Fruit fly (Drosophila melanogaster): ENCODE data around the gene rdgB.

rdgB gene

dm6 chrX:13739411-13739888 is 23.1 kb upstream of the rdgB start, which contains the start of gene CG11151 (continued):
- TF ChIP-seq CG17359 (tag; optimal IDR thresholded peaks at IDR 0.05) (peak; percentile 98), disco-r (GFP tag; optimal IDR thresholded peaks at IDR 0.05) (peak; percentile 96), Xrp1 (GFP tag; IDR thresholded peaks at IDR 0.05) (peak; percentile 97), hkb (optimal IDR thresholded peaks at IDR 0.05) (no peak), hkb (GFP tag; IDR thresholded peaks at IDR 0.05) (peak; percentile 97), Optix (GFP tag; IDR thresholded peaks at IDR 0.05) (peak; percentile 91), CG17802 (tag; optimal IDR thresholded peaks at IDR 0.05) (peak; percentile 84), Lhr (GFP tag; optimal IDR thresholded peaks at IDR 0.05) (peak; percentile 87), emc (GFP tag; optimal IDR thresholded peaks at IDR 0.05) (peak; percentile 88), CG6854 (GFP tag; optimal IDR thresholded peaks at IDR 0.05) (peak; percentile 96), TFAM (GFP tag; optimal IDR thresholded peaks at IDR 0.05) (peak; percentile 81), CG7963 (GFP tag; IDR thresholded peaks at IDR 0.05; ENCODE audit: partially characterized antibody) (peak; percentile 50; the same call in 2 of the 3 replicates), gem (tag; optimal IDR thresholded peaks at IDR 0.05) (peak; percentile 99), CG13624 (GFP tag; optimal IDR thresholded peaks at IDR 0.05) (peak; percentile 95), Oaz (GFP tag; IDR thresholded peaks at IDR 0.05) (peak; percentile 91), CG16863 (GFP tag; optimal IDR thresholded peaks at IDR 0.05) (peak; percentile 97), CG4282 (GFP tag; optimal IDR thresholded peaks at IDR 0.05) (peak; percentile 98), sens-2 (GFP tag; IDR thresholded peaks at IDR 0.05) (peak; percentile 87), nom (GFP tag; optimal IDR thresholded peaks at IDR 0.05) (peak; percentile 95), amos (GFP tag; IDR thresholded peaks at IDR 0.05; ENCODE audit: partially characterized antibody) (peak; percentile 31; the same call in 1 of the 2 replicates), Awh (GFP tag; IDR thresholded peaks at IDR 0.05) (peak; percentile 92), Myb (GFP tag; optimal IDR thresholded peaks at IDR 0.05) (peak; percentile 89), Ptx1 (GFP tag; IDR thresholded peaks at IDR 0.05) (peak; percentile 96), CG11093 (GFP tag; IDR thresholded peaks at IDR 0.05) (peak; percentile 85), mld (GFP tag; IDR thresholded peaks at IDR 0.05; ENCODE audit: partially characterized antibody) (0 out of 3 replicates have a peak, but pooled peaks have one; percentile 38), Poxn (GFP tag; IDR thresholded peaks at IDR 0.05) (peak; percentile 86), CG30431 (GFP tag; optimal IDR thresholded peaks at IDR 0.05) (peak; percentile 94), tx (GFP tag; optimal IDR thresholded peaks at IDR 0.05) (peak; percentile 95), nmo (GFP tag; optimal IDR thresholded peaks at IDR 0.05) (peak; percentile 97), CG1602 (GFP tag; optimal IDR thresholded peaks at IDR 0.05) (peak; percentile 96), CG9876 (GFP tag; optimal IDR thresholded peaks at IDR 0.05) (peak; percentile 93), jigr1 (GFP tag; IDR thresholded peaks at IDR 0.05) (peak; percentile 82), Opbp (GFP tag; IDR thresholded peaks at IDR 0.05; ENCODE audit: partially characterized antibody) (no peak), ems (GFP tag; optimal IDR thresholded peaks at IDR 0.05) (peak; percentile 95), CG3163 (GFP tag; optimal IDR thresholded peaks at IDR 0.05) (peak; percentile 88), C15 (GFP tag; IDR thresholded peaks at IDR 0.05) (peak; percentile 80; the same call in 2 of the 3 replicates), Dfd (GFP tag; optimal IDR thresholded peaks at IDR 0.05) (no peak), ERR (GFP tag; optimal IDR thresholded peaks at IDR 0.05) (peak; percentile 94), dmrt11E (tag; optimal IDR thresholded peaks at IDR 0.05) (peak; percentile 97), Bdp1 (GFP tag; optimal IDR thresholded peaks at IDR 0.05) (peak; percentile 92), CG13123 (GFP tag; optimal IDR thresholded peaks at IDR 0.05) (peak; percentile 92), crol (GFP tag; IDR thresholded peaks at IDR 0.05) (peak; percentile 44; the same call in 1 of the 2 replicates), CG12769 (tag; optimal IDR thresholded peaks at IDR 0.05) (peak; percentile 98), CG14050 (GFP tag; IDR thresholded peaks at IDR 0.05) (peak; percentile 94), gt (GFP tag; IDR thresholded peaks at IDR 0.05) (peak; percentile 80), caup (GFP tag; optimal IDR thresholded peaks at IDR 0.05; ENCODE audit: severe bottlenecking) (peak; percentile 95), CG3995 (GFP tag; optimal IDR thresholded peaks at IDR 0.05) (peak; percentile 70), p53 (GFP tag; optimal IDR thresholded peaks at IDR 0.05) (peak; percentile 93), zen2 (GFP tag; IDR thresholded peaks at IDR 0.05; ENCODE audit: partially characterized antibody) (no peak; the same call in 2 of the 3 replicates), CG4328 (GFP tag; optimal IDR thresholded peaks at IDR 0.05) (peak; percentile 94), D19B (GFP tag; optimal IDR thresholded peaks at IDR 0.05) (peak; percentile 90)
